Fruit fly (Drosophila melanogaster) whole organism, larva: ENCODE results near the gene GstD3.

Source experiments
- noc ChIP-seq: fragments of 200-800 bp; sonication (Bioruptor generic); optimal IDR thresholded peaks from 3 replicates; lab custom pipeline; 2019; ENCODE audit warnings: missing biosample characterization, mild to moderate bottlenecking, missing genetic modification characterization, moderate library complexity

The GstD3 gene

dm6 chr3R:12383784-12384183 lies 10.9 kb downstream of the GstD3 start:
- TF ChIP-seq noc (tag; lab: Kevin White, UChicago), result no peak

DNA sequence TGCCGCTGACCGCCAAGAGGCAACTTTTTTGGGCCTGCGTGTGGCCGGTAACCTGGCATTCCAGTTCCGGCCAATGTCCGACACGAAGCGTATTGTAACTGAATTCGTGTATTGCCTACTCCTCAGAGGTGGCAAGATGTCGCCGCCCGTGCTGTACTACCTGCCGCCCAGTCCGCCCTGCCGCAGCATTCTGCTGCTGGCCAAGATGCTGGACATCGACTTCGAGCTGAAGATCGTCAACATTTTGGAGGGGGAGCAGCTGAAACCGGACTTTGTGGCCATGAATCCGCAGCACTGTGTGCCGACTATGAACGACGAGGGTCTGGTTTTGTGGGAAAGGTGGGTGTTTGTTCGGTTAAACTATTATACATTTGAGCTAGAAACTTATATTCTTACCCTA lies 11.4 kb downstream of the GstD3 start:
- TF ChIP-seq noc (tag; lab: Kevin White, UChicago), result no peak

DNA sequence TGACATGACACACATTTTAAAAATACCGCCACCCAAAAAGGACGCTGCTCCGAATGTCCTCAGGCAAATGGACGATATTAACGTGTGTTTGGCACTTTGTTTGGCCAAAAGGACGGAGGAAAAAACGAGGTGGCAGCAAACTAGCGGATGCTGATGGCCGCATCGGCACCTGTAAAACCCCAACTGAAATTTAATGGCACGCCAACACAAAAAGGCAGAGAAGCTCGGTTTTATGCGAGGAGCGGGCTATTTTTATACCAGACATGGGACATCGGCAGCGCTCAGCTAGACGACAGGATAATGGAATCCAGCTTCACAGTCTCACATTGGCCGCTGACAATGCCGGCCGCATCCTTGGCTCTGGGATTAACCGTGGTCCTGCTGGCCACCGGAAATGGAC lies 13.1 kb downstream of the GstD3 start, which contains the start of gene Sol1:
Sol1 (plus strand) TSS at position 301 of the 400 bp plus-strand sequence.
- no peak for TF ChIP-seq noc (tag; lab: Kevin White, UChicago)

DNA sequence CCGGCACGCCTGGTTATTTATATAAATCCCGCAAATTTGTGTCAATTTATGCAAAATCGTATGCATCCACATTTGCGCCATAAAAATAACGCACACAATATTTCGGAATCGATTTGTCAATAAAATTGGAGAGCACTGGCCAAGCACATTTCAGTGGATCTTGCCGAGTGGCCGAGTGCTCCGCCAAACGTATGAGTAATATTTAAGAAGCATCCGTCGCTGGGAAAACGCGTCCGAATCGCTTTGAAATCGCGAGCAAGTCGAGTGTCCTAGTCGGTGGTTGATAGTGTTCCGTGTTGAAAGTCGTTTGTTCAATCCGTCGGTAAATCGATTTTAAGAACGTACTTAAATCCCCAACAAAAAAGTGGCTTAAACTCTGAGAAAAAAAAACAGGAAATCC lies 14.1 kb downstream of the GstD3 start, which contains the start of gene CG33098:
CG33098 (plus strand) TSS at position 224 of the 400 bp plus-strand sequence.
- no peak for TF ChIP-seq noc (tag; lab: Kevin White, UChicago)

DNA sequence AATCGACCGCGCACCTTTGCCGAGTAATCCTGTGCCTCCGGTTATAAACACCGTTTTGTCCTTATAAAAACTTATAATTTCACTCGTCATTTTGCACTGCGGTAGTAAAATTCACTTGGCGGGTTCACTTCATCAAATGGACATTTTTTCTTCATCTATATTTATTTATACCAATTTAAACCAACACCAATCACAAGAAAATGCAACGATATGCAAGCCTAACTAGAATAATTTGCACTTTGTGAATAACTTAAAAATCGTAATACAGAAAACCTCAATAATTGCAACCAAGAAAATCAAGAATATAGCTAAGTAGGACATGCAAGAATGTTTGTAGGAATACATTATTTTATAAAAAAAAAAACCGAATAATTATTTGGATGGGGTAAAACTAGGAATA lies 23.0 kb downstream of the GstD3 start, which contains the start of the genes CG10096 and CG10097:
CG10096 (minus strand) TSS at position 101 of the 400 bp plus-strand sequence.
CG10097 (minus strand) TSS at position 101 of the 400 bp plus-strand sequence.
- no peak for TF ChIP-seq noc (tag; lab: Kevin White, UChicago)

DNA sequence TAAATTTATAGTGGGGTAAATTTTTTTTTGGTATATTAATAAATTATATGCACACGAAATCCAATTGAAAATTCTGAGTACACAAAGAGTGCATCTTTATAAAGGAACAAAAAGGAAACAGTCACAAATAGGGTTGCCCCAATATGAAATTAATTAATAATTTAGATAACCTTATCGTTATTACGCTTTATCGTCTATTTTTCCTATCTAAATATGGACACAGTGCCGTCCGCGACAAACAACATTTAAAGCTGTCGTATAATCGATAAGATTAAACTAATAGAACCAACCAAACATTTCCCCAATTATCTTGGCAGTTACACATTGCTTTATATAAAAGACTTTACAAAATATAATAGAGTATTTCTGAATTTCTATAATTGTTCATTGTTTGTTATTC lies 25.2 kb downstream of the GstD3 start:
- TF ChIP-seq noc (tag; lab: Kevin White, UChicago), result no peak

dm6 chr3R:12398620-12399247 lies 25.9 kb downstream of the GstD3 start, which contains the start of gene Cyp9f3:
Cyp9f3 (minus strand) TSS chr3R:12398929.
- TF ChIP-seq noc (tag; lab: Kevin White, UChicago), result no peak

DNA sequence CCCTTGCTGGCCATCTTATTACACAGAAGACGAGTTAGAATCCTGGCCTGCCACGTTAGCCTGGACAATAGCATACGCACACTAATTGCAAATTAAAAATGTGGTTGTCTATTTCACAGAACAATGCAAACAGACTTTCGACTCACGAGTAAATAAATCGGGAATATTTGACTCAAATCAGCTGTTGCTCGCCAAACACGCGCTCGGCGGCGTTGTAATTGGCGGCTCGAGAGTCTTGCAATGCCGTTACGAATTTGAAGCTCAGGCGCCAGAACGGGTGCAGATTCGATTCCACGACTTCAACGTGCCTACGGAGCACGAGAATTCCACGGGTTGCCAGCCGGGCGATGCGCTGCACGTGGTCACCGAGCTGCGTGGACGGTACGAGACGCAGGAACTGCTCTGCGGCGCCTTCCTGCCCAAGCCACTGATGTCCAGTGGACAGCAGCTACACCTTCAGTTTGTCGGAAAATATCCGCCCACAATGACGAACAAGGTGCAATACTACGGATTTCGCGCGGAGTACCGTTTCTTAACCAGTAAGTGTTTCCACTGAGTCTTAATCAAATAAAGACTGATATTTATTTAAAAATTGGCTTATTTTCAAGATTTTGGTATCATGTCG lies 28.9 kb downstream of the GstD3 start, which contains the start of gene DNAlig3:
DNAlig3 (minus strand) TSS at position 168 of the 625 bp plus-strand sequence.
- no peak for TF ChIP-seq noc (tag; lab: Kevin White, UChicago)

DNA sequence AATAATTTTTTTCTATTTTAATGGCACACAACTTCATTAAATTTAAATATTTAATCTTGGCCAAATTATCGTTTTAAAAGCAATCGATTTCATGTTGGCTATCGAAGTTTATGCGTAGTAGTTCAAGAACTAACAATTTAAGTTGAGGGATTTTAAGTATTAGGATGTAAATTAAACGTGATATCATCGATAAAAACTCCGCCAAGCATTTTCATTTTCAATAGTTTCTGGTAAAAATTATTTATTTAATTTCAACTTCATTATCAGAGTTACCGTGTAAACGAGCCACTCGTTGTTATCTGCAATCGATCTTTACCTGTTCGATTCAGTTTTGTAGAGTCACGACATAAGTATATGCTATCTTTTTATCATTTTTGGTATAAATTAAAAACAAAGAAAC lies 30.1 kb downstream of the GstD3 start:
- TF ChIP-seq noc (tag; lab: Kevin White, UChicago), result peak; percentile 97

DNA sequence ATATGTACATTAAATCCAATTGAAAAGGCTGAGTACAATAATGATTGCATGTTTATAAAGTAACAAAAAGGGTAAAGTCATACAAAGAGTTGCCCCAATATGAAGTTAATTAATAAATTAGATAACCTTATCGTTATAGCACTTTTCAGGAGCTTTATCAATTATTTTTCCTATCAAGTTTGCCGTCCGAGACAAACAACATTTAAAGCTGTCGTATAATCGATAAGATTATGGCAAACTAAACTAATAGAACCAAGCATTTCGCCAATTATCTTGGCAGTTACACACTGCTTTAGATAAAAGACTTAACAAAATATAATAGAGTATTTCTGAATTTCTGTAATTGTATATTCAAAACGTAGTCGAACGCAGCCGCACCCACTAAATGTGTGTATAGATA lies 32.3 kb downstream of the GstD3 start:
- TF ChIP-seq noc (tag; lab: Kevin White, UChicago), result no peak

dm6 chr3R:12405928-12406234 lies 33.0 kb downstream of the GstD3 start, which contains the start of gene Cyp9f2:
Cyp9f2 (minus strand) TSS chr3R:12406028.
- TF ChIP-seq noc (tag; lab: Kevin White, UChicago), result no peak

DNA sequence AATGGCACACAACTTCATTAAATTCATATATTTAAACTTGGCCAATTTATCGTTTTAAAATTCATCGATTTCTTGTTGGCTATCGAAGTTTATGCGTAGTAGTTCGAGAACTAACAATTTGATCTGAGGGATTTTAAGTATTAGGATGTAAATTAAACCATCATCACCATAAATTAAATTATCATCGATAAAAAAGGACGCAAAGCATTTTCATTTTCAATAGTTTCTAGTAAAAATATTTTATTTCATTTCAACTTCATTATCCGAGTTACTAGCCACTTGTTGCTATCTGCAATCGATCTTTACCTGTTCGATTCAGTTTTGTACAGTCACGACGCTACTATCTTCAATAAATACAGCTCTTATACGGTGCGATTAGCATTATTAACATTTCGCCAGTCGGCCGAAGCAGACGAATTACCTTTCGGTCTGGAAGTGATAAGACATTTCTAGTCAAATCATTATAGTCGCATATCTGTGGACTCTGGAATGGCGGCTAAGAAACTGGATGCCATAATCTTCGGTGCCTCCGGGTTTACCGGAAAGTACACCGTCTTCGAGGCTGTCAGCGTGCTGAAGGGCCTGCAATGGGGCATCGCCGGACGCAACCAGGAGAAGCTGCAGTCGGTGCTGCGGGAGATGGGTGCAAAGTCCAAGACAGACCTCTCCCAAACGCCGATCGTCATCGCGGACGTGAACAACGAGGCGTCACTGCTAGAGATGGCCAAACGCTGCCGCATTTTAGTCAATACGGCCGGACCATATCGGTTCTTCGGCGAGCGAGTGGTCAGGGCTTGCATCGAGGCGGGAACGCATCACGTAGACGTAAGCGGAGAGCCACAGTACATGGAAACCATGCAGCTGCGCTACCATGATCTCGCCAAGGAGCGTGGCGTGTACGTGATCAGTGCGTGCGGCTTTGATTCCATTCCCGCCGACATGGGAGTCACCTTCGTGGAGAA lies 33.6 kb downstream of the GstD3 start, which contains the start of gene CG5167:
CG5167 (plus strand) TSS at position 298 of the 962 bp plus-strand sequence.
- TF ChIP-seq noc (tag; lab: Kevin White, UChicago), result peak; percentile 68

- TF ChIP-seq noc (tag; lab: Kevin White, UChicago), result peak; percentile 37
These were observed 35.3 kb downstream of the GstD3 start, which contains the start of gene CG5196 for dm6 chr3R:12408160-12408559. CG5196 (plus strand) TSS chr3R:12408316.

DNA sequence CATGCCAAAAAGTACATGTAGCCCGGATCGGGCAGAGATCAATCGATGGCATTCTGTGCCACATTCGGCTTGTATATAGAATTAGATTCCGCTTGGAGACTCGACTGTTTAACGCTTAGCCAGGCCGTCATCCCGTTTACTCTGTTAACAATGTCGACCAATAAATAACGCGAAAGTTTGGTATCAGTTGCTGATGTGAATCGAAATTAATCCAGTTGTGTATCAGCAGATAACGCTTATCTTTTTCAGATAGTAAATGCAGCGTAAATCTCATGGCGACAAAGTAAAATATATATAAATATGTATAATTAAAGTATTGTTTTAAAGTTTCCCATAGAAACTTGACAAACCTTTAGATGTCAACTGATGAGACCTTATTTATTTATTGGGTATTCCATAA lies 38.6 kb downstream of the GstD3 start:
- peak; percentile 63 for TF ChIP-seq noc (tag; lab: Kevin White, UChicago)

dm6 chr3R:12413274-12413958 lies 40.5 kb downstream of the GstD3 start, which contains the start of the genes Dip-C and pps:
Dip-C (minus strand) TSS chr3R:12413759.
pps (plus strand) TSS chr3R:12413828.
- TF ChIP-seq noc (tag; lab: Kevin White, UChicago), result no peak
